Fruit fly (Drosophila melanogaster) whole organism, embryonic: ENCODE data around the gene CG8051.

Experiments
- Antp ChIP-seq: fragments of 200-800 bp; sonication (Bioruptor generic); optimal IDR thresholded peaks from 3 replicates; lab custom pipeline; 2016; ENCODE audit warnings: missing biosample characterization, missing genetic modification characterization
- BtbVII ChIP-seq: fragments of 200-800 bp; sonication (Bioruptor generic); optimal IDR thresholded peaks from 3 replicates; lab custom pipeline; 2017; ENCODE audit warnings: missing biosample characterization, mild to moderate bottlenecking, missing genetic modification characterization
- CG10565 ChIP-seq: fragments of 200-800 bp; sonication (Bioruptor generic); optimal IDR thresholded peaks from 3 replicates; lab custom pipeline; 2016; ENCODE audit warnings: missing biosample characterization, mild to moderate bottlenecking, missing genetic modification characterization
- CG13624 ChIP-seq: fragments of 200-800 bp; sonication (Bioruptor generic); optimal IDR thresholded peaks from 2 replicates; lab custom pipeline; 2016; ENCODE audit warnings: missing biosample characterization, missing genetic modification characterization
- CG13894 ChIP-seq: fragments of 200-800 bp; sonication (Bioruptor generic); optimal IDR thresholded peaks from 3 replicates; lab custom pipeline; 2018; ENCODE audit warnings: missing biosample characterization, mild to moderate bottlenecking, missing genetic modification characterization, moderate library complexity
- CG14050 ChIP-seq: fragments of 200-800 bp; sonication (Bioruptor generic); IDR thresholded peaks from 3 replicates; pipeline ENCODE4 v1.3.6; 2022; ENCODE audit warnings: missing biosample characterization, missing genetic modification characterization
- CG14441 ChIP-seq: fragments of 200-800 bp; sonication (Bioruptor generic); IDR thresholded peaks from 2 replicates; pipeline ENCODE4 v1.3.6; 2022; ENCODE audit warnings: missing biosample characterization, missing genetic modification characterization
- CG1602 ChIP-seq: fragments of 200-800 bp; sonication (Bioruptor generic); optimal IDR thresholded peaks from 3 replicates; lab custom pipeline; 2016; ENCODE audit warnings: missing biosample characterization, missing genetic modification characterization
- CG16813 ChIP-seq: fragments of 200-800 bp; sonication (Bioruptor generic); IDR thresholded peaks from 3 replicates; pipeline ENCODE4 v1.3.6; 2022; ENCODE audit warnings: missing biosample characterization, missing genetic modification characterization; ENCODE audit not compliant: partially characterized antibody
- CG18011 ChIP-seq: fragments of 200-800 bp; sonication (Bioruptor generic); optimal IDR thresholded peaks from 2 replicates; lab custom pipeline; 2017; ENCODE audit warnings: missing biosample characterization, missing genetic modification characterization, mild to moderate bottlenecking, moderate library complexity, missing genotype
- CG2129 ChIP-seq: fragments of 200-800 bp; sonication (Bioruptor generic); IDR thresholded peaks from 2 replicates; pipeline ENCODE4 v1.3.6; 2022; ENCODE audit warnings: missing biosample characterization, missing genetic modification characterization; ENCODE audit not compliant: partially characterized antibody
- CG2202 ChIP-seq: fragments of 200-800 bp; sonication (Bioruptor generic); optimal IDR thresholded peaks from 2 replicates; lab custom pipeline; 2018; ENCODE audit warnings: missing biosample characterization, mild to moderate bottlenecking, missing genetic modification characterization
- CG3065 ChIP-seq: fragments of 200-800 bp; sonication (Bioruptor generic); optimal IDR thresholded peaks from 2 replicates; lab custom pipeline; 2016; ENCODE audit warnings: missing biosample characterization, missing genetic modification characterization
- CG31388 ChIP-seq: fragments of 200-800 bp; sonication (Bioruptor generic); optimal IDR thresholded peaks from 2 replicates; lab custom pipeline; 2016; ENCODE audit warnings: missing biosample characterization, missing genetic modification characterization
- CG32772 ChIP-seq: fragments of 200-800 bp; sonication (Bioruptor generic); IDR thresholded peaks from 2 replicates; pipeline ENCODE4 v1.3.6; 2022; ENCODE audit warnings: missing biosample characterization, missing genetic modification characterization
- CG3281 ChIP-seq: fragments of 200-800 bp; sonication (Bioruptor generic); optimal IDR thresholded peaks from 3 replicates; lab custom pipeline; 2017; ENCODE audit warnings: missing biosample characterization, mild to moderate bottlenecking, missing genetic modification characterization
- CG33557 ChIP-seq: fragments of 200-800 bp; sonication (Bioruptor generic); optimal IDR thresholded peaks from 2 replicates; lab custom pipeline; 2019; ENCODE audit warnings: missing biosample characterization, mild to moderate bottlenecking, missing genetic modification characterization, moderate library complexity
- CG4328 ChIP-seq: fragments of 200-800 bp; sonication (Bioruptor generic); optimal IDR thresholded peaks from 3 replicates; lab custom pipeline; 2017; ENCODE audit warnings: missing biosample characterization, missing genetic modification reagents, missing genetic modification characterization
- CG4820 ChIP-seq: fragments of 200-800 bp; sonication (Bioruptor generic); optimal IDR thresholded peaks from 3 replicates; lab custom pipeline; 2016; ENCODE audit warnings: missing biosample characterization, missing genetic modification characterization
- CG6254 ChIP-seq: fragments of 200-800 bp; sonication (Bioruptor generic); optimal IDR thresholded peaks from 3 replicates; lab custom pipeline; 2017; ENCODE audit warnings: mild to moderate bottlenecking, missing biosample characterization, missing genetic modification reagents, missing genetic modification characterization
- CG9727 ChIP-seq: fragments of 200-800 bp; sonication (Bioruptor generic); optimal IDR thresholded peaks from 3 replicates; lab custom pipeline; 2017; ENCODE audit warnings: missing biosample characterization, mild to moderate bottlenecking, missing genetic modification characterization
- D19A ChIP-seq: fragments of 200-800 bp; optimal IDR thresholded peaks from 3 replicates; lab custom pipeline; 2019; ENCODE audit warnings: missing biosample characterization, mild to moderate bottlenecking, missing genetic modification characterization, moderate library complexity
- E2f1 ChIP-seq: fragments of 200-800 bp; sonication (Bioruptor generic); IDR thresholded peaks from 2 replicates; pipeline ENCODE4 v1.3.6; 2022; ENCODE audit warnings: missing biosample characterization, missing genetic modification characterization
- ERR ChIP-seq: fragments of 200-800 bp; sonication (Bioruptor generic); optimal IDR thresholded peaks from 2 replicates; lab custom pipeline; 2016; ENCODE audit warnings: missing biosample characterization, missing genetic modification characterization
- Fer1 ChIP-seq: fragments of 200-800 bp; sonication (Bioruptor generic); optimal IDR thresholded peaks from 2 replicates; lab custom pipeline; 2017; ENCODE audit warnings: missing biosample characterization, mild to moderate bottlenecking, missing genetic modification characterization
- H2.0 ChIP-seq: fragments of 200-800 bp; sonication (Bioruptor generic); IDR thresholded peaks from 2 replicates; pipeline ENCODE4 v1.3.6; 2022; ENCODE audit warnings: missing biosample characterization, missing genetic modification characterization
- HLH4C ChIP-seq: fragments of 200-800 bp; sonication (Bioruptor generic); IDR thresholded peaks from 3 replicates; pipeline ENCODE4 v1.3.6; 2022; ENCODE audit warnings: missing biosample characterization, missing genetic modification characterization; ENCODE audit not compliant: partially characterized antibody
- Hr3 ChIP-seq: fragments of 200-800 bp; sonication (Bioruptor generic); optimal IDR thresholded peaks from 3 replicates; lab custom pipeline; 2016; ENCODE audit warnings: missing biosample characterization, missing genetic modification characterization
- Rfx ChIP-seq: fragments of 200-800 bp; sonication (Bioruptor generic); IDR thresholded peaks from 2 replicates; pipeline ENCODE4 v1.3.6; 2022; ENCODE audit warnings: missing biosample characterization, missing genetic modification characterization
- Sox102F ChIP-seq: fragments of 200-800 bp; sonication (Bioruptor generic); optimal IDR thresholded peaks from 2 replicates; lab custom pipeline; 2018; ENCODE audit warnings: missing biosample characterization, mild to moderate bottlenecking, missing genetic modification characterization, moderate library complexity
- ap ChIP-seq: fragments of 200-800 bp; sonication (Bioruptor generic); IDR thresholded peaks from 2 replicates; pipeline ENCODE4 v1.3.6; 2022; ENCODE audit warnings: missing biosample characterization, missing genetic modification characterization
- ase ChIP-seq: fragments of 200-800 bp; sonication (Bioruptor generic); IDR thresholded peaks from 3 replicates; pipeline ENCODE4 v1.3.6; 2022; ENCODE audit warnings: missing biosample characterization, missing genetic modification characterization
- dati ChIP-seq: fragments of 200-800 bp; sonication (Bioruptor generic); IDR thresholded peaks from 2 replicates; pipeline ENCODE4 v1.3.6; 2022; ENCODE audit warnings: missing biosample characterization, missing genetic modification characterization
- eyg ChIP-seq: fragments of 200-800 bp; sonication (Bioruptor generic); optimal IDR thresholded peaks from 3 replicates; lab custom pipeline; 2016; ENCODE audit warnings: missing biosample characterization, missing genetic modification characterization
- gem ChIP-seq: fragments of 200-800 bp; sonication (Bioruptor generic); optimal IDR thresholded peaks from 2 replicates; lab custom pipeline; 2019; ENCODE audit warnings: missing biosample characterization, mild to moderate bottlenecking, missing genetic modification characterization, moderate library complexity
- gsb-n ChIP-seq: fragments of 200-800 bp; sonication (Bioruptor generic); optimal IDR thresholded peaks from 3 replicates; lab custom pipeline; 2018; ENCODE audit warnings: missing biosample characterization, mild to moderate bottlenecking, missing genetic modification characterization
- lab ChIP-seq: fragments of 200-800 bp; sonication (Bioruptor generic); optimal IDR thresholded peaks from 3 replicates; lab custom pipeline; 2017; ENCODE audit warnings: missing biosample characterization, missing genetic modification characterization, mild to moderate bottlenecking, moderate library complexity, missing genetic modification reagents
- lbe ChIP-seq: fragments of 200-800 bp; sonication (Bioruptor generic); optimal IDR thresholded peaks from 2 replicates; lab custom pipeline; 2016; ENCODE audit warnings: missing biosample characterization, mild to moderate bottlenecking, missing genetic modification characterization
- nom ChIP-seq: fragments of 200-800 bp; sonication (Bioruptor generic); optimal IDR thresholded peaks from 2 replicates; lab custom pipeline; 2017; ENCODE audit warnings: missing biosample characterization, missing genetic modification characterization, mild to moderate bottlenecking, moderate library complexity, missing genetic modification reagents
- odd ChIP-seq: fragments of 200-800 bp; sonication (Bioruptor generic); optimal IDR thresholded peaks from 2 replicates; lab custom pipeline; 2017; ENCODE audit warnings: missing biosample characterization, mild to moderate bottlenecking, missing genetic modification characterization
- org-1 ChIP-seq: fragments of 200-800 bp; sonication (Bioruptor generic); optimal IDR thresholded peaks from 2 replicates; lab custom pipeline; 2017; ENCODE audit warnings: missing biosample characterization, missing genetic modification characterization
- phol ChIP-seq: fragments of 200-800 bp; sonication (Bioruptor generic); optimal IDR thresholded peaks from 3 replicates; lab custom pipeline; 2018; ENCODE audit warnings: missing biosample characterization, mild to moderate bottlenecking, missing genetic modification characterization, moderate library complexity
- pum ChIP-seq: fragments of 200-800 bp; sonication (Bioruptor generic); optimal IDR thresholded peaks from 2 replicates; lab custom pipeline; 2016; ENCODE audit warnings: missing biosample characterization, missing genetic modification characterization
- sens ChIP-seq: fragments of 200-800 bp; sonication (Bioruptor generic); peaks from one replicate; lab custom pipeline; 2016; ENCODE audit warnings: missing biosample characterization, missing genetic modification characterization
- so ChIP-seq: fragments of 200-800 bp; sonication (Bioruptor generic); IDR thresholded peaks from 3 replicates; pipeline ENCODE4 v1.3.6; 2022; ENCODE audit warnings: missing biosample characterization, missing genetic modification characterization
- tio ChIP-seq: fragments of 200-800 bp; sonication (Bioruptor generic); optimal IDR thresholded peaks from 2 replicates; lab custom pipeline; 2017; ENCODE audit warnings: missing biosample characterization, missing genetic modification characterization, inconsistent platforms
- ttk ChIP-seq: fragments of 200-800 bp; sonication (Bioruptor generic); IDR thresholded peaks from 2 replicates; pipeline ENCODE4 v2.1.2; 2022; ENCODE audit warnings: missing biosample characterization, missing genetic modification characterization
- twi ChIP-seq: fragments of 200-800 bp; optimal IDR thresholded peaks from 2 replicates; lab custom pipeline; 2019; ENCODE audit warnings: missing biosample characterization, mild to moderate bottlenecking, missing genetic modification characterization, moderate library complexity
- wor ChIP-seq: fragments of 200-800 bp; sonication (Bioruptor generic); IDR thresholded peaks from 2 replicates; pipeline ENCODE4 v1.3.6; 2022; ENCODE audit warnings: missing biosample characterization, missing genetic modification characterization

The CG8051 gene

DNA sequence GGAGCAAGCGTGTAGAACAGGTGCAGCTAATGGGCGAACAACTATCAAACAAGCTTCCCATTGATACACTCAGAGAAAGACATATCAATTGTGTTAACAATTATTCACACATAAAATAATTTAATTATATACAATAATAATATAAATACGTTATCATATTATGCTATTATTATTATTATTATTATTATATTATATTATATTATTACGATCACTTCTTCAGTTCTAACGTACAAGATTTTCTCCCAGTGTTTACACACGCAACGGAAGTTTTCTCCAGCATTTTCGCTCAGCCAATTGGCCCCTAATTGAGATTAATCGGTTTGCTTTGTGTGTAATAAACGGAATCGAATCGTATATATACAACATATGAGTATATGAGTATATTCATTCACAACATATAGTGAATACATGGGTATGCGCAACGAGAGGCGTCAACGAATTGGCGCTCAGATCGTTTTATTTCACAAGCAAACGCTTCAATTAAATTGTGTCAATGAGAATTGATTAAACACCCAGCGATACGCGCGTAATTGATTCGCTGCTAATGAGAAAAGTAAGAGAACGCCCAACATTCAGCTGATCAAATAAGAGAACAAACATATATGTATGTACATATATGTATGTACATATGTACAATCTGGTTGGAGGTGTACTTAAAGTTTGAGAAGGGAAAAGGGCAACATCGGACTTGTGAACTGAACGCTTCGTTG is 9.5 kb upstream of the CG8051 start (continued):
- 0 out of 3 replicates have a peak, but pooled peaks have one; percentile 40 for TF ChIP-seq so (GFP tag; lab: Robert Waterston, UW)
- peak; percentile 19 for TF ChIP-seq nom
- peak; percentile 77 for TF ChIP-seq lab
- peak; percentile 70 for TF ChIP-seq CG9727
- no peak for TF ChIP-seq dati (GFP tag; lab: Robert Waterston, UW)
- TF ChIP-seq CG6254 (GFP tag; lab: Kevin White, UChicago) = peak; percentile 33
- no peak for TF ChIP-seq sens (GFP tag; lab: Kevin White, UChicago)
- no peak for TF ChIP-seq Antp
- TF ChIP-seq gsb-n (tag; lab: Kevin White, UChicago) = peak; percentile 59
- TF ChIP-seq CG32772 (GFP tag; lab: Robert Waterston, UW) = peak; percentile 74
- TF ChIP-seq CG10565 = no peak
- no peak for TF ChIP-seq CG2202 (tag; lab: Kevin White, UChicago)
- TF ChIP-seq gem (tag; lab: Kevin White, UChicago) = peak; percentile 85
- TF ChIP-seq CG13624 = no peak
- peak; percentile 74 for TF ChIP-seq CG3281 (GFP tag; lab: Kevin White, UChicago)
- TF ChIP-seq odd (GFP tag; lab: Kevin White, UChicago) = peak; percentile 46
- no peak for TF ChIP-seq CG18011 (GFP tag; lab: Kevin White, UChicago)
- TF ChIP-seq ap (GFP tag; lab: Robert Waterston, UW) = 0 out of 2 replicates have a peak, but pooled peaks have one; percentile 28
- TF ChIP-seq CG4820 (GFP tag; lab: Kevin White, UChicago) = peak; percentile 43
- TF ChIP-seq BtbVII = peak; percentile 54
- TF ChIP-seq CG13894 (tag; lab: Kevin White, UChicago) = peak; percentile 43
- peak; percentile 45; the same call in 1 of the 2 replicates for TF ChIP-seq ttk
- TF ChIP-seq org-1 (GFP tag; lab: Kevin White, UChicago) = peak; percentile 43
- no peak for TF ChIP-seq CG3065 (GFP tag; lab: Kevin White, UChicago)
- peak; percentile 19; the same call in 1 of the 2 replicates for TF ChIP-seq CG14441 (GFP tag; lab: Robert Waterston, UW)
- peak; percentile 19 for TF ChIP-seq CG4328
- no peak for TF ChIP-seq HLH4C
- TF ChIP-seq pum (GFP tag; lab: Kevin White, UChicago) = no peak
- peak; percentile 64 for TF ChIP-seq D19A (tag; lab: Kevin White, UChicago)
- TF ChIP-seq twi (tag; lab: Kevin White, UChicago) = peak; percentile 25
- peak; percentile 75 for TF ChIP-seq Sox102F
- TF ChIP-seq CG33557 (GFP tag; lab: Kevin White, UChicago) = no peak
- TF ChIP-seq tio = no peak
- TF ChIP-seq CG2129 = no peak
- peak; percentile 47 for TF ChIP-seq Hr3 (GFP tag; lab: Kevin White, UChicago)
- peak; percentile 34; the same call in 1 of the 2 replicates for TF ChIP-seq H2.0 (GFP tag; lab: Robert Waterston, UW)
- TF ChIP-seq CG16813 = no peak
- TF ChIP-seq phol (tag; lab: Kevin White, UChicago) = peak; percentile 74
- no peak for TF ChIP-seq CG31388 (GFP tag; lab: Kevin White, UChicago)
- no peak for TF ChIP-seq ase (GFP tag; lab: Robert Waterston, UW)
- TF ChIP-seq E2f1 (GFP tag; lab: Robert Waterston, UW) = peak; percentile 49; the same call in 1 of the 2 replicates
- peak; percentile 53 for TF ChIP-seq Rfx
- TF ChIP-seq Fer1 (GFP tag; lab: Kevin White, UChicago) = peak; percentile 75
- TF ChIP-seq ERR (GFP tag; lab: Kevin White, UChicago) = no peak
- peak; percentile 23 for TF ChIP-seq CG1602 (GFP tag; lab: Kevin White, UChicago)
- TF ChIP-seq wor (GFP tag; lab: Robert Waterston, UW) = peak; percentile 31; the same call in 1 of the 2 replicates
- TF ChIP-seq lbe (GFP tag; lab: Kevin White, UChicago) = no peak
- TF ChIP-seq eyg (GFP tag; lab: Kevin White, UChicago) = no peak
- TF ChIP-seq CG14050 (GFP tag; lab: Robert Waterston, UW) = peak; percentile 36; the same call in 2 of the 3 replicates
